Fruit fly (Drosophila melanogaster): ENCODE data around the gene Aplip1.

Aplip1 gene

DNA sequence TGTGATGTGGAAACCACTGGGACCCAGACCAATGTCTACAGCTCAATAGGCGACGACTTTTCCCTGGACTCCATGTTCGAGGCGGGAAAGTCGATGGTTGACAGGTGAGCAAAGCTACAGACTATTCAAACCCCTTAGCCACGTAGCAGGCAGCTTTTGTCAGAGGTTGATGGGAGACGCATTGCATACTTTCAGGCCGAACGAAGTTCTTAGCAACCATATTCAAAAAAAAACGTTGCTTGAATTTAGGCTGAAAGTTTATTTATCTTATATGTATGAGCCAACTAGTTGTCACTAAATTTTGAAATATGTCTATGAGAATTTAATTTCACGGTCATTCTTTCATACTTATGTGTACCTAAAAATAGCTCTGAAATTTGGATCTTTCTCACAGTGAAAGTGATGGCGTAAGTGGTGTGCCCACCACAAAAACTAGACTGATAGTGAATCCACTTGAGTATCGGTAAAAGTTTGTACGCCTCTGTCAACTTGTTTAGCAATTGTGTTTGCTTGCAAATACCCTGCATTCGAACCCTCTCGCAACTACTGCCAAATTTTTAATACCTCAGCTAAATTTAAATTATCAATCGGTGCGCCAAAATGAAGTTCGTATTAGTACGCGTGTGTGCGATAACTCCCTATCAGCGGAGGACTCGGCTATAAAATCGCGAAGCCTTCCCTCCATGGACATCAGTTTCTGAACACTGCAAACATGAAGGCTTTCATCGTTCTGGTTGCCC, 10.7 kb downstream of the Aplip1 start, which contains the start of gene LysB (continued):
- TF ChIP-seq fd102C (GFP tag; optimal IDR thresholded peaks at IDR 0.05) (no peak), CG15601 (tag; optimal IDR thresholded peaks at IDR 0.05) (peak; percentile 66), CG18011 (GFP tag; optimal IDR thresholded peaks at IDR 0.05) (peak; percentile 99), CHES-1-like (GFP tag; optimal IDR thresholded peaks at IDR 0.05) (no peak), CrebB (tag; optimal IDR thresholded peaks at IDR 0.05) (no peak), CG17361 (GFP tag; IDR thresholded peaks at IDR 0.05) (0 out of 3 replicates have a peak, but pooled peaks have one; percentile 16), her (GFP tag; optimal IDR thresholded peaks at IDR 0.05) (no peak), ftz-f1 (GFP tag; optimal IDR thresholded peaks at IDR 0.05) (peak; percentile 33), CTCF (GFP tag; optimal IDR thresholded peaks at IDR 0.05) (peak; percentile 13), Oaz (GFP tag; IDR thresholded peaks at IDR 0.05) (no peak), kni (GFP tag; optimal IDR thresholded peaks at IDR 0.05) (no peak), crol (GFP tag; IDR thresholded peaks at IDR 0.05) (no peak), al (GFP tag; IDR thresholded peaks at IDR 0.05) (no peak), E2f1 (GFP tag; IDR thresholded peaks at IDR 0.05) (no peak), lola (GFP tag; optimal IDR thresholded peaks at IDR 0.05) (peak in 1 of 3 experiments; percentile 34), CG8290 (GFP tag; optimal IDR thresholded peaks at IDR 0.05) (no peak), CG8290 (tag; optimal IDR thresholded peaks at IDR 0.05) (peak in 1 of 2 experiments; percentile 32), Opbp (GFP tag; IDR thresholded peaks at IDR 0.05; ENCODE audit: partially characterized antibody) (peak; percentile 29; the same call in 1 of the 3 replicates)

DNA sequence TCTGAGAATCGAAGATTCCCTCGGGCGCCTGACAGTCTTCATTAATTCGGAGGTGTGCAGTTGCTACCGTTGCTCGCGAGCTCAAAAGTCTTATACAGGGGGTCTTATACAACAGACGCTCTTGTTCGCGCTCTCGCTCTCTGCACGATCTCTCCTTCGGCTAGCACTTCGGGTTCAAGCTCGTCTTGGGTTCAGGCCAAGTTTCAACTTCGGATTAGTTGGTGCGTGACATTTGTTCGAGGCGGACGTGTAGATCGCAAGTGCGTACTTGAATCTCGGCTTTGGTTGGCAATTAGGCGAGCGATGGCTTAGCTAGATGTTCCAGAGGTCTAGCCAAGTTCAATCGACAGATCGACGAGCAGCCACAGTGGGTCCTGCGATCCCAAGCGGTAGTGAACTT, 12.1 kb downstream of the Aplip1 start:
- TF ChIP-seq CG2129 (GFP tag; IDR thresholded peaks at IDR 0.05; ENCODE audit: partially characterized antibody) (no peak), chinmo (GFP tag; IDR thresholded peaks at IDR 0.05; ENCODE audit: partially characterized antibody) (peak; percentile 77; the same call in 2 of the 4 replicates), sisA (GFP tag; IDR thresholded peaks at IDR 0.05) (no peak), Hr78 (GFP tag; optimal IDR thresholded peaks at IDR 0.05) (peak in 1 of 2 experiments; percentile 65), CG15514 (GFP tag; optimal IDR thresholded peaks at IDR 0.05) (no peak), sima (GFP tag; optimal IDR thresholded peaks at IDR 0.05) (no peak), Abd-B (GFP tag; optimal IDR thresholded peaks at IDR 0.05) (no peak), Nf-YC (tag; optimal IDR thresholded peaks at IDR 0.05) (no peak), stwl (tag; optimal IDR thresholded peaks at IDR 0.05) (no peak), CG11504 (tag; optimal IDR thresholded peaks at IDR 0.05) (no peak), CG17359 (tag; optimal IDR thresholded peaks at IDR 0.05) (no peak), Bgb (GFP tag; IDR thresholded peaks at IDR 0.05; ENCODE audit: partially characterized antibody) (0 out of 2 replicates have a peak, but pooled peaks have one; percentile 17), GATAe (GFP tag; conservative IDR thresholded peaks at IDR 0.05) (no peak), CG34224 (GFP tag; IDR thresholded peaks at IDR 0.05; ENCODE audit: partially characterized antibody) (no peak), CG15011 (GFP tag; optimal IDR thresholded peaks at IDR 0.05) (no peak), inv (GFP tag; IDR thresholded peaks at IDR 0.05; ENCODE audit: partially characterized antibody) (no peak), crc (GFP tag; optimal IDR thresholded peaks at IDR 0.05) (no peak), Sin3A (optimal IDR thresholded peaks at IDR 0.05) (no peak), CG14710 (tag; optimal IDR thresholded peaks at IDR 0.05) (no peak), Opbp (GFP tag; IDR thresholded peaks at IDR 0.05; ENCODE audit: partially characterized antibody) (0 out of 3 replicates have a peak, but pooled peaks have one; percentile 48), fd102C (GFP tag; optimal IDR thresholded peaks at IDR 0.05) (no peak), Jarid2 (GFP tag; optimal IDR thresholded peaks at IDR 0.05) (peak; percentile 84), gce (GFP tag; IDR thresholded peaks at IDR 0.05) (no peak), Hr3 (GFP tag; optimal IDR thresholded peaks at IDR 0.05) (no peak), dmrt11E (tag; optimal IDR thresholded peaks at IDR 0.05) (no peak), so (GFP tag; IDR thresholded peaks at IDR 0.05) (no peak), Adf1 (GFP tag; IDR thresholded peaks at IDR 0.05) (no peak), CG6272 (GFP tag; IDR thresholded peaks at IDR 0.05) (no peak), dati (GFP tag; IDR thresholded peaks at IDR 0.05) (no peak), CG14014 (GFP tag; IDR thresholded peaks at IDR 0.05) (no peak), vvl (GFP tag; IDR thresholded peaks at IDR 0.05) (peak; percentile 41; the same call in 1 of the 2 replicates), gsb-n (tag; optimal IDR thresholded peaks at IDR 0.05) (no peak), Myb (GFP tag; optimal IDR thresholded peaks at IDR 0.05) (no peak)

Data from whole organism, embryonic.